Fruit fly (Drosophila melanogaster): ENCODE measurements around the gene ND-B8.
A peak's percentile ranks its signal among the peaks of the same experiment; 100 is the strongest.

Gene ND-B8

DNA sequence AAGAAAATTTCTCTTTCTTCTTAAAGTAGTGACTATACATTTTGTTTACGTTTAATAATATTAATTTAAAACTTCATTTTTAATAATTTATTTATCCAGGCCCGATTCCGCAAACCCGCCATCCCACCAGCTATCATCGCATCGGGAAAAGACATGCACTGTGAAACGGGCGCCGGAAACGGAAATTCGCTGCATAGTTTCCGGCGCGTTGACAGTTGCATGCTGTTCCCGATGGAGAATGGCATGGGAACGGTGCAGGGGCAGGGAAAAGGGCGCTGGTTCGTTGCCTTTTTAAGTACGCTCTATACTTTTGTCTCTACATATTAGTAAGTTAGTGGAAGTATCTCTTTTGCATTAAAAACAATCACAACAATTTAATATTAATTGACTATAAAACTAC is 23.6 kb downstream of the ND-B8 start (continued):
- no peak for TF ChIP-seq nerfin-1 (tag; optimal IDR thresholded peaks at IDR 0.05)
- TF ChIP-seq pfk (GFP tag; optimal IDR thresholded peaks at IDR 0.05): no peak
- no peak for TF ChIP-seq BtbVII (GFP tag; optimal IDR thresholded peaks at IDR 0.05)
- no peak for TF ChIP-seq Hey (tag; optimal IDR thresholded peaks at IDR 0.05)
- TF ChIP-seq Fer1 (GFP tag; optimal IDR thresholded peaks at IDR 0.05): no peak
- no peak for TF ChIP-seq esg (GFP tag; conservative IDR thresholded peaks at IDR 0.05)
- TF ChIP-seq fu2 (GFP tag; optimal IDR thresholded peaks at IDR 0.05): no peak
- no peak for TF ChIP-seq gsb-n (tag; optimal IDR thresholded peaks at IDR 0.05)
- TF ChIP-seq CG31365 (tag; optimal IDR thresholded peaks at IDR 0.05): no peak
- TF ChIP-seq crp (GFP tag; optimal IDR thresholded peaks at IDR 0.05): no peak
- TF ChIP-seq CG15073 (GFP tag; optimal IDR thresholded peaks at IDR 0.05): no peak
- TF ChIP-seq ci (GFP tag; IDR thresholded peaks at IDR 0.05): peak; percentile 62; the same call in 2 of the 3 replicates
- no peak for TF ChIP-seq CG3163 (GFP tag; optimal IDR thresholded peaks at IDR 0.05)
- no peak for TF ChIP-seq tup (GFP tag; optimal IDR thresholded peaks at IDR 0.05)
- TF ChIP-seq dmrt99B (tag; optimal IDR thresholded peaks at IDR 0.05): no peak
- no peak for TF ChIP-seq CG4617 (GFP tag; optimal IDR thresholded peaks at IDR 0.05; ENCODE audit: borderline replicate concordance)
- 0 out of 2 replicates have a peak, but pooled peaks have one; percentile 22 for TF ChIP-seq sens-2 (GFP tag; IDR thresholded peaks at IDR 0.05)
- TF ChIP-seq Ets97D (GFP tag; optimal IDR thresholded peaks at IDR 0.05): peak; percentile 72
- no peak for TF ChIP-seq CG8290 (GFP tag; optimal IDR thresholded peaks at IDR 0.05)
- TF ChIP-seq CG8290 (tag; optimal IDR thresholded peaks at IDR 0.05): peak in 1 of 2 experiments; percentile 19
- TF ChIP-seq CG18619 (GFP tag; optimal IDR thresholded peaks at IDR 0.05): no peak
- TF ChIP-seq CG32767 (GFP tag; IDR thresholded peaks at IDR 0.05): no peak
- no peak for TF ChIP-seq CG4360 (GFP tag; IDR thresholded peaks at IDR 0.05)
- TF ChIP-seq CG14965 (GFP tag; optimal IDR thresholded peaks at IDR 0.05; ENCODE audit: borderline replicate concordance): no peak
- TF ChIP-seq Med (GFP tag): peak; percentile 34
- TF ChIP-seq otp (GFP tag; IDR thresholded peaks at IDR 0.05): no peak
- TF ChIP-seq H15 (GFP tag; IDR thresholded peaks at IDR 0.05): 0 out of 3 replicates have a peak, but pooled peaks have one; percentile 25
